Worm (Caenorhabditis elegans) whole organism, young adult: ENCODE measurements around the gene sca-1.

ENCODE experiments used
- F10E7.11 ChIP-seq: sonication (generic microtip); optimal IDR thresholded peaks from 2 replicates; lab custom pipeline; 2017; ENCODE audit warnings: mild to moderate bottlenecking, missing genetic modification characterization, moderate library complexity, missing compliant biosample characterization
- F22D6.2 ChIP-seq: sonication (generic microtip); optimal IDR thresholded peaks from 2 replicates; lab custom pipeline; 2016; ENCODE audit warnings: mild to moderate bottlenecking, missing genetic modification characterization, missing compliant biosample characterization
- F23B12.7 ChIP-seq: sonication (generic microtip); optimal IDR thresholded peaks from 2 replicates; lab custom pipeline; 2017; ENCODE audit warnings: missing genetic modification characterization, mild to moderate bottlenecking, missing compliant biosample characterization, antibody characterized with exemption, moderate library complexity; ENCODE audit not compliant: insufficient read depth
- F39B2.1 ChIP-seq: fragments of 200-800 bp; sonication (Bioruptor generic); IDR thresholded peaks from 2 replicates; pipeline ENCODE4 v1.3.6; 2022; ENCODE audit warnings: missing genetic modification reagents, missing genetic modification characterization, missing compliant biosample characterization
- F49E8.2 ChIP-seq: sonication (generic microtip); optimal IDR thresholded peaks from 3 replicates; lab custom pipeline; 2017; ENCODE audit warnings: missing genetic modification characterization, mild to moderate bottlenecking, missing compliant biosample characterization, antibody characterized with exemption, moderate library complexity; ENCODE audit not compliant: insufficient read depth
- Y56A3A.18 ChIP-seq: fragments of 200-800 bp; sonication (Bioruptor generic); IDR thresholded peaks from 2 replicates; pipeline ENCODE4 v1.3.6; 2022; ENCODE audit warnings: missing genetic modification reagents, missing genetic modification characterization, missing compliant biosample characterization
- Y95B8A.8 ChIP-seq: fragments of 200-800 bp; sonication (Bioruptor generic); IDR thresholded peaks from 2 replicates; pipeline ENCODE4 v1.3.6; 2022; ENCODE audit warnings: missing genetic modification reagents, missing genetic modification characterization, missing compliant biosample characterization
- ZK185.1 ChIP-seq: sonication (generic microtip); optimal IDR thresholded peaks from 2 replicates; lab custom pipeline; 2016; ENCODE audit warnings: mild to moderate bottlenecking, missing genetic modification characterization, missing compliant biosample characterization; ENCODE audit not compliant: poor library complexity, severe bottlenecking
- atf-7 ChIP-seq: sonication (generic microtip); optimal IDR thresholded peaks from 2 replicates; lab custom pipeline; 2017; ENCODE audit warnings: mild to moderate bottlenecking, missing genetic modification characterization, missing compliant biosample characterization
- athp-1 ChIP-seq: sonication (generic microtip); optimal IDR thresholded peaks from 2 replicates; lab custom pipeline; 2017; ENCODE audit warnings: mild to moderate bottlenecking, missing genetic modification characterization, missing compliant biosample characterization
- attf-5 ChIP-seq: fragments of 200-800 bp; sonication (Bioruptor generic); optimal IDR thresholded peaks from 2 replicates; lab custom pipeline; 2018; ENCODE audit warnings: mild to moderate bottlenecking, missing genetic modification characterization, missing compliant biosample characterization
- cebp-1 ChIP-seq, 2 experiments: fragments of 200-800 bp in 1 of 2; sonication (Bioruptor generic) in 1 of 2; sonication (generic microtip) in 1 of 2; IDR thresholded peaks in 1 of 2; optimal IDR thresholded peaks in 1 of 2; 2 replicates each; pipeline versions ENCODE4 v1.3.6 to Lab custom; 2017 to 2022; ENCODE audit warnings: missing compliant biosample characterization in 2 of 2, missing genetic modification characterization in 2 of 2, mild to moderate bottlenecking in 1 of 2, missing genetic modification reagents in 1 of 2, moderate library complexity in 1 of 2
- ceh-100 ChIP-seq: fragments of 200-800 bp; sonication (Bioruptor generic); IDR thresholded peaks from 2 replicates; pipeline ENCODE4 v1.3.6; 2022; ENCODE audit warnings: missing genetic modification reagents, missing genetic modification characterization, missing compliant biosample characterization
- efl-1 ChIP-seq: fragments of 150-350 bp; optimal IDR thresholded peaks from 2 replicates; lab custom pipeline; 2014; ENCODE audit warnings: missing biosample characterization, missing genetic modification reagents, missing genetic modification characterization
- ets-4 ChIP-seq: fragments of 200-800 bp; sonication (Bioruptor generic); optimal IDR thresholded peaks from 2 replicates; lab custom pipeline; 2018; ENCODE audit warnings: mild to moderate bottlenecking, missing genetic modification characterization, missing compliant biosample characterization
- gei-17 ChIP-seq: fragments of 200-800 bp; sonication (Bioruptor generic); optimal IDR thresholded peaks from 2 replicates; lab custom pipeline; 2018; ENCODE audit warnings: mild to moderate bottlenecking, missing genetic modification characterization, missing compliant biosample characterization
- hlh-26 ChIP-seq: fragments of 200-800 bp; sonication (Bioruptor generic); conservative IDR thresholded peaks from 2 replicates; pipeline ENCODE4 v1.3.6; 2022; ENCODE audit warnings: missing genetic modification reagents, missing genetic modification characterization, missing compliant biosample characterization
- hmg-1.2 ChIP-seq: fragments of 200-800 bp; sonication (Bioruptor generic); IDR thresholded peaks from 2 replicates; pipeline ENCODE4 v1.3.6; 2022; ENCODE audit warnings: missing genetic modification reagents, missing genetic modification characterization, missing compliant biosample characterization
- hmg-20 ChIP-seq: fragments of 200-800 bp; sonication (Bioruptor generic); IDR thresholded peaks from 2 replicates; pipeline ENCODE4 v1.3.6; 2022; ENCODE audit warnings: missing genetic modification reagents, missing genetic modification characterization, missing compliant biosample characterization
- hsf-1 ChIP-seq: fragments of 200-800 bp; sonication (Bioruptor generic); IDR thresholded peaks from 2 replicates; pipeline ENCODE4 v1.3.6; 2022; ENCODE audit warnings: missing genetic modification reagents, missing genetic modification characterization, missing compliant biosample characterization
- let-607 ChIP-seq, 2 experiments: fragments of 200-800 bp in 1 of 2; sonication (Bioruptor generic) in 1 of 2; sonication (generic microtip) in 1 of 2; optimal IDR thresholded peaks; 2 replicates each; lab custom pipeline; 2016 to 2018; ENCODE audit warnings: mild to moderate bottlenecking in 2 of 2, missing compliant biosample characterization in 2 of 2, missing genetic modification characterization in 2 of 2, moderate library complexity in 2 of 2, missing genotype in 1 of 2
- lin-35 ChIP-seq, 3 experiments: fragments of 150-350 bp in 2 of 3; sonication (generic microtip) in 1 of 3; optimal IDR thresholded peaks; 2 replicates each; lab custom pipeline; 2014 to 2018; ENCODE audit warnings: missing biosample characterization in 3 of 3, missing genetic modification characterization in 3 of 3, missing genetic modification reagents in 3 of 3
- lin-40 ChIP-seq: sonication (generic microtip); optimal IDR thresholded peaks from 2 replicates; lab custom pipeline; 2016; ENCODE audit warnings: missing genetic modification characterization, mild to moderate bottlenecking, missing compliant biosample characterization, missing genotype, missing genetic modification reagents
- lin-54 ChIP-seq: fragments of 200-800 bp; sonication (Bioruptor generic); optimal IDR thresholded peaks from 2 replicates; lab custom pipeline; 2018; ENCODE audit warnings: mild to moderate bottlenecking, missing genetic modification characterization, missing compliant biosample characterization
- lir-1 ChIP-seq: fragments of 200-800 bp; sonication (Bioruptor generic); conservative IDR thresholded peaks from 2 replicates; pipeline ENCODE4 v1.3.6; 2022; ENCODE audit warnings: missing genetic modification reagents, missing genetic modification characterization, missing compliant biosample characterization
- lsl-1 ChIP-seq: fragments of 200-800 bp; sonication (Bioruptor generic); optimal IDR thresholded peaks from 2 replicates; lab custom pipeline; 2018; ENCODE audit warnings: mild to moderate bottlenecking, missing genetic modification characterization, moderate library complexity, missing compliant biosample characterization
- lsy-27 ChIP-seq: sonication (generic microtip); optimal IDR thresholded peaks from 2 replicates; lab custom pipeline; 2017; ENCODE audit warnings: missing genetic modification characterization, mild to moderate bottlenecking, missing compliant biosample characterization, antibody characterized with exemption, missing genotype, borderline replicate concordance; ENCODE audit not compliant: insufficient read depth
- madf-10 ChIP-seq: sonication (generic microtip); optimal IDR thresholded peaks from 2 replicates; lab custom pipeline; 2016; ENCODE audit warnings: mild to moderate bottlenecking, missing genetic modification characterization, missing compliant biosample characterization
- madf-8 ChIP-seq: fragments of 200-800 bp; sonication (Bioruptor generic); conservative IDR thresholded peaks from 2 replicates; pipeline ENCODE4 v1.3.6; 2022; ENCODE audit warnings: missing genetic modification reagents, missing genetic modification characterization, missing compliant biosample characterization
- mcd-1 ChIP-seq: fragments of 200-800 bp; sonication (Bioruptor generic); IDR thresholded peaks from 2 replicates; pipeline ENCODE4 v1.3.6; 2022; ENCODE audit warnings: missing genetic modification reagents, missing genetic modification characterization, missing compliant biosample characterization
- nhr-80 ChIP-seq: sonication (generic microtip); optimal IDR thresholded peaks from 2 replicates; lab custom pipeline; 2016; ENCODE audit warnings: missing genetic modification characterization, missing compliant biosample characterization
- rec-8 ChIP-seq, 2 experiments: sonication (generic microtip); optimal IDR thresholded peaks; 2 replicates each; lab custom pipeline; 2016; ENCODE audit warnings: mild to moderate bottlenecking in 2 of 2, missing genetic modification characterization in 2 of 2, missing genetic modification reagents in 2 of 2, missing genotype in 2 of 2, missing biosample characterization in 1 of 2, missing compliant biosample characterization in 1 of 2, moderate library complexity in 1 of 2
- repo-1 ChIP-seq: sonication (generic microtip); optimal IDR thresholded peaks from 2 replicates; lab custom pipeline; 2017; ENCODE audit warnings: mild to moderate bottlenecking, missing genetic modification characterization, missing compliant biosample characterization
- sdz-38 ChIP-seq: sonication (generic microtip); optimal IDR thresholded peaks from 2 replicates; lab custom pipeline; 2016; ENCODE audit warnings: missing genotype, missing genetic modification characterization, missing compliant biosample characterization
- snpc-1.1 ChIP-seq: sonication (generic microtip); optimal IDR thresholded peaks from 2 replicates; lab custom pipeline; 2017; ENCODE audit warnings: missing genetic modification characterization, mild to moderate bottlenecking, missing compliant biosample characterization, antibody characterized with exemption, moderate library complexity, missing genotype, missing genetic modification reagents; ENCODE audit not compliant: insufficient read depth
- snpc-1.3 ChIP-seq: sonication (generic microtip); optimal IDR thresholded peaks from 2 replicates; lab custom pipeline; 2017; ENCODE audit warnings: missing genetic modification characterization, mild to moderate bottlenecking, missing compliant biosample characterization, antibody characterized with exemption, moderate library complexity, missing genotype, missing genetic modification reagents; ENCODE audit not compliant: insufficient read depth
- snpc-3.4 ChIP-seq: sonication (generic microtip); optimal IDR thresholded peaks from 2 replicates; lab custom pipeline; 2017; ENCODE audit warnings: missing genetic modification characterization, mild to moderate bottlenecking, missing compliant biosample characterization, antibody characterized with exemption, moderate library complexity, missing genotype, missing genetic modification reagents
- snpc-4 ChIP-seq, 5 experiments: fragments of 150-350 bp in 1 of 5; sonication (generic microtip) in 4 of 5; optimal IDR thresholded peaks; 2 replicates each; lab custom pipeline; 2014 to 2018; ENCODE audit warnings: missing genetic modification characterization in 5 of 5, missing biosample characterization in 3 of 5, antibody characterized with exemption in 2 of 5, mild to moderate bottlenecking in 2 of 5, missing compliant biosample characterization in 2 of 5, missing genotype in 2 of 5, moderate library complexity in 2 of 5, missing genetic modification reagents in 1 of 5
- somi-1 ChIP-seq: fragments of 200-800 bp; sonication (Bioruptor generic); optimal IDR thresholded peaks from 2 replicates; lab custom pipeline; 2018; ENCODE audit warnings: mild to moderate bottlenecking, missing genetic modification characterization, missing compliant biosample characterization
- tbp1 ChIP-seq: fragments of 200-800 bp; sonication (Bioruptor generic); optimal IDR thresholded peaks from 2 replicates; lab custom pipeline; 2018; ENCODE audit warnings: mild to moderate bottlenecking, missing genetic modification characterization, missing compliant biosample characterization
- tlf-1 ChIP-seq: fragments of 200-800 bp; sonication (Bioruptor generic); optimal IDR thresholded peaks from 2 replicates; lab custom pipeline; 2018; ENCODE audit warnings: mild to moderate bottlenecking, missing genetic modification characterization, missing compliant biosample characterization
- unc-62 ChIP-seq: fragments of 150-350 bp; optimal IDR thresholded peaks from 2 replicates; lab custom pipeline; 2014; ENCODE audit warnings: missing biosample characterization, missing genetic modification reagents, missing genetic modification characterization
- xnd-1 ChIP-seq: sonication (generic microtip); optimal IDR thresholded peaks from 2 replicates; lab custom pipeline; 2016; ENCODE audit warnings: missing genotype, missing genetic modification reagents, missing genetic modification characterization, missing compliant biosample characterization
- ztf-18 ChIP-seq: sonication (generic microtip); optimal IDR thresholded peaks from 2 replicates; lab custom pipeline; 2016; ENCODE audit warnings: missing genotype, mild to moderate bottlenecking, missing genetic modification characterization, missing compliant biosample characterization
- ztf-26 ChIP-seq: sonication (generic microtip); optimal IDR thresholded peaks from 2 replicates; lab custom pipeline; 2017; ENCODE audit warnings: missing genetic modification characterization, missing compliant biosample characterization

Gene sca-1

ce11 chrIII:10844873-10845272 is 28.2 kb upstream of the sca-1 start, which contains the start of gene pde-12:
Gene pde-12 (minus strand): TSS chrIII:10845020.
- TF ChIP-seq snpc-1.1 = no peak
- peak; percentile 75; the same call in 1 of the 2 replicates for TF ChIP-seq hmg-20 (GFP tag; lab: Robert Waterston, UW)
- TF ChIP-seq atf-7 (tag; lab: Kevin White, UChicago) = no peak
- no peak for TF ChIP-seq unc-62 (GFP tag; lab: Kevin White, UChicago)
- TF ChIP-seq lin-40 (tag; lab: Kevin White, UChicago) = peak; percentile 89
- TF ChIP-seq snpc-1.3 (tag; lab: Kevin White, UChicago) = peak; percentile 25
- TF ChIP-seq madf-10 = peak; percentile 31
- peak; percentile 36 for TF ChIP-seq F22D6.2 (tag; lab: Kevin White, UChicago)
- TF ChIP-seq ztf-26 (tag; lab: Kevin White, UChicago) = peak; percentile 35
- TF ChIP-seq rec-8 (tag; optimal IDR thresholded peaks at IDR 0.05; lab: Kevin White, UChicago) = no peak
- peak; percentile 8 for TF ChIP-seq somi-1
- TF ChIP-seq efl-1 (GFP tag; lab: Kevin White, UChicago) = peak; percentile 19
- no peak for TF ChIP-seq ets-4
- TF ChIP-seq lin-35 (GFP tag; optimal IDR thresholded peaks at IDR 0.05; lab: Kevin White, UChicago) = peak in 1 of 3 experiments; percentile 88
- TF ChIP-seq lin-54 (GFP tag; lab: Kevin White, UChicago) = peak; percentile 85
- peak; percentile 31 for TF ChIP-seq xnd-1
- TF ChIP-seq tbp1 (GFP tag; lab: Kevin White, UChicago) = peak; percentile 52
- TF ChIP-seq athp-1 (tag; lab: Kevin White, UChicago) = no peak
- TF ChIP-seq let-607 (tag; optimal IDR thresholded peaks at IDR 0.05; lab: Kevin White, UChicago) = peak in 1 of 2 experiments; percentile 39
- TF ChIP-seq hmg-1.2 (GFP tag; lab: Robert Waterston, UW) = peak; percentile 51
- TF ChIP-seq Y95B8A.8 (GFP tag; lab: Robert Waterston, UW) = 0 out of 2 replicates have a peak, but pooled peaks have one; percentile 52
- no peak for TF ChIP-seq snpc-4 (GFP tag; optimal IDR thresholded peaks at IDR 0.05; lab: Kevin White, UChicago)
- peak in 3 of 4 experiments; percentile 44 to 55 (median 55) for TF ChIP-seq snpc-4 (tag; optimal IDR thresholded peaks at IDR 0.05; lab: Kevin White, UChicago)
- 0 out of 2 replicates have a peak, but pooled peaks have one; percentile 27 for TF ChIP-seq F39B2.1 (GFP tag; lab: Robert Waterston, UW)
- TF ChIP-seq ceh-100 = peak; percentile 82
- TF ChIP-seq lir-1 (GFP tag; lab: Robert Waterston, UW) = peak; percentile 52; the same call in 1 of the 2 replicates
- no peak for TF ChIP-seq gei-17 (GFP tag; lab: Kevin White, UChicago)
- TF ChIP-seq F49E8.2 = no peak
- TF ChIP-seq F23B12.7 = no peak
- TF ChIP-seq ztf-18 (tag; lab: Kevin White, UChicago) = peak; percentile 94
- peak; percentile 79 for TF ChIP-seq ZK185.1 (tag; lab: Kevin White, UChicago)
- peak; percentile 63; the same call in 1 of the 2 replicates for TF ChIP-seq hsf-1
- TF ChIP-seq lsy-27 (tag; lab: Kevin White, UChicago) = no peak
- no peak for TF ChIP-seq cebp-1 (GFP tag; IDR thresholded peaks at IDR 0.05; lab: Robert Waterston, UW)
- TF ChIP-seq cebp-1 (tag; optimal IDR thresholded peaks at IDR 0.05; lab: Kevin White, UChicago) = peak; percentile 77
- peak; percentile 2 for TF ChIP-seq nhr-80 (tag; lab: Kevin White, UChicago)
- peak; percentile 52 for TF ChIP-seq lsl-1 (GFP tag; lab: Kevin White, UChicago)
- peak; percentile 63 for TF ChIP-seq repo-1 (tag; lab: Kevin White, UChicago)
- no peak for TF ChIP-seq hlh-26 (GFP tag; lab: Robert Waterston, UW)
- peak; percentile 42 for TF ChIP-seq madf-8 (GFP tag; lab: Robert Waterston, UW)
- no peak for TF ChIP-seq F10E7.11
- TF ChIP-seq snpc-3.4 (tag; lab: Kevin White, UChicago) = peak; percentile 61
- TF ChIP-seq tlf-1 (GFP tag; lab: Kevin White, UChicago) = peak; percentile 63
- TF ChIP-seq Y56A3A.18 (GFP tag; lab: Robert Waterston, UW) = no peak
- no peak for TF ChIP-seq sdz-38 (tag; lab: Kevin White, UChicago)
- TF ChIP-seq attf-5 (GFP tag; lab: Kevin White, UChicago) = peak; percentile 68
- peak; percentile 90 for TF ChIP-seq mcd-1 (GFP tag; lab: Robert Waterston, UW)
